Worm (Caenorhabditis elegans) whole organism, midembryonic: ENCODE data around the gene F11G11.15.

Experiments used
- ref-1 ChIP-seq: fragments of 200-800 bp; sonication (Bioruptor generic); conservative IDR thresholded peaks from 2 replicates; pipeline ENCODE4 v1.3.6; 2022; ENCODE audit warnings: missing genetic modification reagents, missing genetic modification characterization, missing compliant biosample characterization
- ztf-29 ChIP-seq: fragments of 200-800 bp; sonication (Bioruptor generic); IDR thresholded peaks from 2 replicates; pipeline ENCODE4 v1.3.6; 2022; ENCODE audit warnings: missing genetic modification reagents, missing genetic modification characterization, missing compliant biosample characterization

DNA sequence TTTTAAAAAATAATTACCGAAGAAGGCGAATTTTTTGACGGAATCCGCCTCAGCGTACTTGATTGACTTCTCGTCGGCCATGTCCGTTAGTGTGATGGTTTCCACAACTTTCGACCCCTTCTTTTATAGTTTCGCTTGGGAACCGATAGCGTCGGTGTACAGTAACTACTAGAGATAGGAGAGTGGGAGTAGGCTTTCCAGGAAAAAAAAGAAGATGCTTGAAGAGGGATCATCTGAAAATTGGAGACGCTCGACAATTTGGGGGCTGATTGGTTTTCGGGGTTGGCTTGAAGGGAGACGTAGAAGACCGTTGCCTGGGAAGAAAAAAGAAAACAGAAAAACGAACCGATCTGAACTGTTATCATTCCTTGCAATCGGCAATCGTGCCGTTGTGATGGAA lies 4.0 kb upstream of the F11G11.15 start, which contains the start of gene col-20:
- TF ChIP-seq ztf-29 (no peak), ref-1 (no peak)
